Fruit fly (Drosophila melanogaster) whole organism, larva: ENCODE results near the gene CG6495.

Source experiments
- noc ChIP-seq: fragments of 200-800 bp; sonication (Bioruptor generic); optimal IDR thresholded peaks from 3 replicates; lab custom pipeline; 2019; ENCODE audit warnings: missing biosample characterization, mild to moderate bottlenecking, missing genetic modification characterization, moderate library complexity

Gene CG6495

DNA sequence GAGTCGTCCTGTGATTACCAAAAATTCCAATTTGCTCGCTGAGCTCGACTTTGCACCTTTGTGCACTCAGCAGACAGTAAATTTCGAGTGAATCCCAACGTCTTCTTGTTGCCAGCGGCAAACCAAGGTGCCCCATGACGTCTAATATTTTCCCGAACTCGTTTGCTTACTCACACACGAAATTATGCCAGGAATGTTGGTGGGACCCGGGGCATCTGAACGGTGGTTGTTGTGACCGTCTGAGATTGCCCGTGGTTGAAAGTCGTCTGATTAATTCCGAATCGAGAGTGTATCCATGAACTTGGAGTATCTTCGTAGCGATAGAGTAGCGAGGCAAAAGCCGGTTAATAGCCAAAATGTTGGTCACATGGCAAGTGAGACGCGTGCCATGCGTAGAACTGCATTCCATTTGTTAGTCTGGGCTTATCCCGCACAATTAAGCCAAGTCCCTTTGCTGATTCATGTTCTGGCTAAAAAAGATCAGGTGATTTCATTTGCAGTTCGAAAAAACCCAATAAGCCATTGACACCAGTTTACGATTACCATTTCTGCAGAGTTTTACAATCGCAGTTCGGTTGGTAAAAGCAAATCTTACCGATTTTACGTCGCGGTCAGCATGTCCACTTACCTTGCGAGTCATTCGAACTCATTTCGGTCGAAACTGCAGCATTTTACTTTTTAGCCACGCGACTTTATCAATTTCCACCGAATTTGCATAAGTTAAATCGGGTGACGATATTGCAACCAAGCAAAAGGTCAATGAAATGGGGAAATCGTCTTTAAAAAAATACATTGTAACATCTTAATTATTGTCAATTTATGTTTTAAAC is 41.2 kb downstream of the CG6495 start:
- no peak for TF ChIP-seq noc (tag; lab: Kevin White, UChicago)
